Fruit fly (Drosophila melanogaster): ENCODE results near the gene CG1233.

- no peak for TF ChIP-seq ovo (GFP tag; optimal IDR thresholded peaks at IDR 0.05)
- TF ChIP-seq CG5204 (GFP tag; optimal IDR thresholded peaks at IDR 0.05): no peak
- TF ChIP-seq Clk (GFP tag; optimal IDR thresholded peaks at IDR 0.05): no peak
- TF ChIP-seq Hr96 (GFP tag; optimal IDR thresholded peaks at IDR 0.05): no peak
Observed at dm6 chr3L:340124-340523, 21.1 kb upstream of the CG1233 start.
